Fruit fly (Drosophila melanogaster): ENCODE results near the gene CG9988.

The CG9988 gene

dm6 chr3R:28676870-28677526 lies 40.8 kb downstream of the CG9988 start (continued):
- no peak for TF ChIP-seq insv (GFP tag; optimal IDR thresholded peaks at IDR 0.05)
- 0 out of 3 replicates have a peak, but pooled peaks have one; percentile 12 for TF ChIP-seq CG2889 (GFP tag; IDR thresholded peaks at IDR 0.05)
- peak; percentile 6 for TF ChIP-seq CG4854 (GFP tag; optimal IDR thresholded peaks at IDR 0.05)
- peak; percentile 64 for TF ChIP-seq H2.0 (GFP tag; IDR thresholded peaks at IDR 0.05)
- peak; percentile 68; the same call in 1 of the 3 replicates for TF ChIP-seq Mrtf (GFP tag; IDR thresholded peaks at IDR 0.05)
- TF ChIP-seq ind (GFP tag; optimal IDR thresholded peaks at IDR 0.05): peak; percentile 68
- peak; percentile 68 for TF ChIP-seq unpg (GFP tag; optimal IDR thresholded peaks at IDR 0.05)
- TF ChIP-seq Hmr (GFP tag; optimal IDR thresholded peaks at IDR 0.05): peak; percentile 37
- 0 out of 2 replicates have a peak, but pooled peaks have one; percentile 14 for TF ChIP-seq klu (GFP tag; IDR thresholded peaks at IDR 0.05)
- 0 out of 2 replicates have a peak, but pooled peaks have one; percentile 37 for TF ChIP-seq CG11247 (GFP tag; IDR thresholded peaks at IDR 0.05)
- peak; percentile 67 for TF ChIP-seq CG11504 (tag; optimal IDR thresholded peaks at IDR 0.05)
- peak; percentile 2 for TF ChIP-seq CG17829 (tag; optimal IDR thresholded peaks at IDR 0.05)
- TF ChIP-seq al (GFP tag; IDR thresholded peaks at IDR 0.05): peak; percentile 62; the same call in 1 of the 2 replicates
- peak; percentile 6 for TF ChIP-seq Sox100B (GFP tag; optimal IDR thresholded peaks at IDR 0.05)
- peak; percentile 74 for TF ChIP-seq CG13424 (tag; optimal IDR thresholded peaks at IDR 0.05)
- peak; percentile 94 for TF ChIP-seq CG15514 (GFP tag; optimal IDR thresholded peaks at IDR 0.05)
- TF ChIP-seq D19B (GFP tag; optimal IDR thresholded peaks at IDR 0.05): peak; percentile 14
- peak; percentile 28 for TF ChIP-seq Deaf1 (tag; optimal IDR thresholded peaks at IDR 0.05)
- no peak for TF ChIP-seq CG16815 (GFP tag; optimal IDR thresholded peaks at IDR 0.05)
- peak in 1 of 2 experiments; percentile 6 for TF ChIP-seq bsh (GFP tag; optimal IDR thresholded peaks at IDR 0.05)
- peak; percentile 48; the same call in 1 of the 2 replicates for TF ChIP-seq Rx (GFP tag; IDR thresholded peaks at IDR 0.05)
- TF ChIP-seq Blimp-1 (GFP tag; optimal IDR thresholded peaks at IDR 0.05): peak; percentile 20
- peak; percentile 79 for TF ChIP-seq CG11456 (GFP tag; IDR thresholded peaks at IDR 0.05)
- peak; percentile 59 for TF ChIP-seq Ada2b (GFP tag; IDR thresholded peaks at IDR 0.05)
- TF ChIP-seq mam (GFP tag; optimal IDR thresholded peaks at IDR 0.05): peak; percentile 21
- no peak for TF ChIP-seq slp2 (GFP tag; optimal IDR thresholded peaks at IDR 0.05)
- TF ChIP-seq prd (optimal IDR thresholded peaks at IDR 0.05): no peak
- peak; percentile 63 for TF ChIP-seq prd (GFP tag; IDR thresholded peaks at IDR 0.05)
- peak; percentile 64 for TF ChIP-seq Sox102F (GFP tag; optimal IDR thresholded peaks at IDR 0.05)
- TF ChIP-seq lab (GFP tag; optimal IDR thresholded peaks at IDR 0.05): peak; percentile 71
- TF ChIP-seq Dbx (GFP tag; IDR thresholded peaks at IDR 0.05): 0 out of 3 replicates have a peak, but pooled peaks have one; percentile 13
- no peak for TF ChIP-seq maf-S (GFP tag; optimal IDR thresholded peaks at IDR 0.05)
- TF ChIP-seq gsb (GFP tag; IDR thresholded peaks at IDR 0.05): peak; percentile 62
- peak; percentile 50; the same call in 1 of the 2 replicates for TF ChIP-seq CG9215 (GFP tag; IDR thresholded peaks at IDR 0.05)
- peak; percentile 55 for TF ChIP-seq CG6689 (GFP tag; IDR thresholded peaks at IDR 0.05)
- TF ChIP-seq wdn (GFP tag; IDR thresholded peaks at IDR 0.05): 0 out of 2 replicates have a peak, but pooled peaks have one; percentile 11
- TF ChIP-seq CG18599 (GFP tag; optimal IDR thresholded peaks at IDR 0.05): peak; percentile 63
- TF ChIP-seq fd3F (GFP tag; optimal IDR thresholded peaks at IDR 0.05): peak; percentile 66
- TF ChIP-seq CG4424 (GFP tag; optimal IDR thresholded peaks at IDR 0.05): peak; percentile 52
- 0 out of 4 replicates have a peak, but pooled peaks have one; percentile 7 for TF ChIP-seq chinmo (GFP tag; IDR thresholded peaks at IDR 0.05; ENCODE audit: partially characterized antibody)
- peak; percentile 68 for TF ChIP-seq abd-A (tag; optimal IDR thresholded peaks at IDR 0.05)
- peak; percentile 38 for TF ChIP-seq CG12071 (GFP tag; optimal IDR thresholded peaks at IDR 0.05)
- peak; percentile 67 for TF ChIP-seq caup (GFP tag; optimal IDR thresholded peaks at IDR 0.05; ENCODE audit: severe bottlenecking)
- TF ChIP-seq so (GFP tag; IDR thresholded peaks at IDR 0.05): peak; percentile 41; the same call in 1 of the 3 replicates
- TF ChIP-seq sob (GFP tag; IDR thresholded peaks at IDR 0.05): peak; percentile 71
- TF ChIP-seq luna (GFP tag; optimal IDR thresholded peaks at IDR 0.05): no peak
- TF ChIP-seq CG8290 (GFP tag; optimal IDR thresholded peaks at IDR 0.05): no peak
- peak in 1 of 2 experiments; percentile 71 for TF ChIP-seq CG8290 (tag; optimal IDR thresholded peaks at IDR 0.05)
- peak; percentile 27 for TF ChIP-seq Chrac-16 (GFP tag; optimal IDR thresholded peaks at IDR 0.05)

Measured in whole organism, embryonic.